Fruit fly (Drosophila melanogaster) whole organism, embryonic: ENCODE data around the gene NKCC.

Experiments used
- CG10267 ChIP-seq: fragments of 200-800 bp; sonication (Bioruptor generic); optimal IDR thresholded peaks from 2 replicates; lab custom pipeline; 2018; ENCODE audit warnings: missing biosample characterization, mild to moderate bottlenecking, missing genetic modification characterization, moderate library complexity
- CG10979 ChIP-seq: fragments of 200-800 bp; sonication (Bioruptor generic); optimal IDR thresholded peaks from 2 replicates; lab custom pipeline; 2018; ENCODE audit warnings: missing biosample characterization, mild to moderate bottlenecking, missing genetic modification characterization, moderate library complexity
- CG11093 ChIP-seq: fragments of 200-800 bp; sonication (Bioruptor generic); IDR thresholded peaks from 3 replicates; pipeline ENCODE4 v1.3.6; 2022; ENCODE audit warnings: missing biosample characterization, missing genetic modification characterization
- CG11695 ChIP-seq: fragments of 200-800 bp; sonication (Bioruptor generic); IDR thresholded peaks from 3 replicates; pipeline ENCODE4 v1.3.6; 2022; ENCODE audit warnings: missing biosample characterization, missing genetic modification characterization
- CG12071 ChIP-seq: fragments of 200-800 bp; sonication (Bioruptor generic); optimal IDR thresholded peaks from 3 replicates; lab custom pipeline; 2018; ENCODE audit warnings: missing biosample characterization, mild to moderate bottlenecking, missing genetic modification characterization
- CG12155 ChIP-seq: fragments of 200-800 bp; sonication (Bioruptor generic); optimal IDR thresholded peaks from 3 replicates; lab custom pipeline; 2016; ENCODE audit warnings: missing biosample characterization, missing genetic modification characterization
- CG12659 ChIP-seq: fragments of 200-800 bp; sonication (Bioruptor generic); optimal IDR thresholded peaks from 3 replicates; lab custom pipeline; 2017; ENCODE audit warnings: mild to moderate bottlenecking, missing biosample characterization, missing genetic modification reagents, missing genetic modification characterization
- CG13894 ChIP-seq: fragments of 200-800 bp; sonication (Bioruptor generic); optimal IDR thresholded peaks from 3 replicates; lab custom pipeline; 2018; ENCODE audit warnings: missing biosample characterization, mild to moderate bottlenecking, missing genetic modification characterization, moderate library complexity
- CG17912 ChIP-seq: fragments of 200-800 bp; sonication (Bioruptor generic); optimal IDR thresholded peaks from 2 replicates; lab custom pipeline; 2018; ENCODE audit warnings: missing biosample characterization, mild to moderate bottlenecking, missing genetic modification characterization
- CG1792 ChIP-seq: fragments of 200-800 bp; sonication (Bioruptor generic); optimal IDR thresholded peaks from 2 replicates; lab custom pipeline; 2016; ENCODE audit warnings: missing biosample characterization, missing genetic modification characterization
- CG2875 ChIP-seq: fragments of 200-800 bp; sonication (Bioruptor generic); optimal IDR thresholded peaks from 2 replicates; lab custom pipeline; 2017; ENCODE audit warnings: missing biosample characterization, mild to moderate bottlenecking, missing genetic modification characterization, missing genetic modification reagents
- CG2889 ChIP-seq: fragments of 200-800 bp; sonication (Bioruptor generic); IDR thresholded peaks from 3 replicates; pipeline ENCODE4 v1.3.6; 2022; ENCODE audit warnings: missing biosample characterization, missing genetic modification characterization
- CG30403 ChIP-seq: fragments of 200-800 bp; sonication (Bioruptor generic); optimal IDR thresholded peaks from 3 replicates; lab custom pipeline; 2016; ENCODE audit warnings: missing biosample characterization, missing genetic modification characterization
- CG3065 ChIP-seq: fragments of 200-800 bp; sonication (Bioruptor generic); optimal IDR thresholded peaks from 2 replicates; lab custom pipeline; 2016; ENCODE audit warnings: missing biosample characterization, missing genetic modification characterization
- CG31365 ChIP-seq: fragments of 200-800 bp; sonication (Bioruptor generic); optimal IDR thresholded peaks from 2 replicates; lab custom pipeline; 2018; ENCODE audit warnings: missing biosample characterization, mild to moderate bottlenecking, missing genetic modification characterization
- CG4282 ChIP-seq: fragments of 200-800 bp; sonication (Bioruptor generic); optimal IDR thresholded peaks from 2 replicates; lab custom pipeline; 2016; ENCODE audit warnings: missing biosample characterization, missing genetic modification characterization
- CG4328 ChIP-seq: fragments of 200-800 bp; sonication (Bioruptor generic); optimal IDR thresholded peaks from 3 replicates; lab custom pipeline; 2017; ENCODE audit warnings: missing biosample characterization, missing genetic modification reagents, missing genetic modification characterization
- CG6689 ChIP-seq: fragments of 200-800 bp; sonication (Bioruptor generic); IDR thresholded peaks from 2 replicates; pipeline ENCODE4 v1.3.6; 2022; ENCODE audit warnings: missing biosample characterization, missing genetic modification characterization
- CrebB ChIP-seq: fragments of 200-800 bp; sonication (Bioruptor generic); optimal IDR thresholded peaks from 3 replicates; lab custom pipeline; 2018; ENCODE audit warnings: missing biosample characterization, mild to moderate bottlenecking, missing genetic modification characterization
- Dll ChIP-seq: fragments of 200-800 bp; sonication (Bioruptor generic); IDR thresholded peaks from 4 replicates; pipeline ENCODE4 v1.3.6; 2022; ENCODE audit warnings: missing biosample characterization, missing genetic modification characterization; ENCODE audit not compliant: partially characterized antibody
- Dp ChIP-seq: fragments of 200-800 bp; sonication (Bioruptor generic); optimal IDR thresholded peaks from 2 replicates; lab custom pipeline; 2018; ENCODE audit warnings: missing biosample characterization, mild to moderate bottlenecking, missing genetic modification characterization, moderate library complexity
- ERR ChIP-seq: fragments of 200-800 bp; sonication (Bioruptor generic); optimal IDR thresholded peaks from 2 replicates; lab custom pipeline; 2016; ENCODE audit warnings: missing biosample characterization, missing genetic modification characterization
- Gsc ChIP-seq: fragments of 200-800 bp; sonication (Bioruptor generic); IDR thresholded peaks from 2 replicates; pipeline ENCODE4 v1.3.6; 2022; ENCODE audit warnings: missing biosample characterization, missing genetic modification characterization
- H15 ChIP-seq: fragments of 200-800 bp; sonication (Bioruptor generic); IDR thresholded peaks from 3 replicates; pipeline ENCODE4 v1.3.6; 2022; ENCODE audit warnings: missing biosample characterization, missing genetic modification characterization
- HLH3B ChIP-seq: fragments of 200-800 bp; sonication (Bioruptor generic); IDR thresholded peaks from 2 replicates; pipeline ENCODE4 v1.3.6; 2022; ENCODE audit warnings: missing biosample characterization, missing genetic modification characterization
- HLHmδ ChIP-seq: fragments of 200-800 bp; sonication (Bioruptor generic); optimal IDR thresholded peaks from 2 replicates; lab custom pipeline; 2018; ENCODE audit warnings: missing biosample characterization, mild to moderate bottlenecking, missing genetic modification characterization, moderate library complexity
- MBD-R2 ChIP-seq: fragments of 200-800 bp; sonication (Bioruptor generic); IDR thresholded peaks from 2 replicates; pipeline ENCODE4 v1.3.6; 2022; ENCODE audit warnings: missing biosample characterization, missing genetic modification characterization
- Oaz ChIP-seq: fragments of 200-800 bp; sonication (Bioruptor generic); IDR thresholded peaks from 2 replicates; pipeline ENCODE4 v1.3.6; 2022; ENCODE audit warnings: missing biosample characterization, missing genetic modification characterization
- Scr ChIP-seq: fragments of 200-800 bp; sonication (Bioruptor generic); IDR thresholded peaks from 2 replicates; pipeline ENCODE4 v1.3.6; 2022; ENCODE audit warnings: missing biosample characterization, missing genetic modification characterization; ENCODE audit not compliant: partially characterized antibody
- Sox102F ChIP-seq: fragments of 200-800 bp; sonication (Bioruptor generic); optimal IDR thresholded peaks from 2 replicates; lab custom pipeline; 2018; ENCODE audit warnings: missing biosample characterization, mild to moderate bottlenecking, missing genetic modification characterization, moderate library complexity
- Sry-β ChIP-seq: fragments of 200-800 bp; sonication (Bioruptor generic); optimal IDR thresholded peaks from 2 replicates; lab custom pipeline; 2018; ENCODE audit warnings: missing biosample characterization, mild to moderate bottlenecking, missing genetic modification characterization, moderate library complexity
- bowl ChIP-seq: fragments of 200-800 bp; sonication (Bioruptor generic); IDR thresholded peaks from 2 replicates; pipeline ENCODE4 v1.3.6; 2022; ENCODE audit warnings: missing biosample characterization, missing genetic modification characterization
- ci ChIP-seq: fragments of 200-800 bp; sonication (Bioruptor generic); IDR thresholded peaks from 3 replicates; pipeline ENCODE4 v1.3.6; 2022; ENCODE audit warnings: missing biosample characterization, missing genetic modification characterization
- corto ChIP-seq: fragments of 200-800 bp; sonication (Bioruptor generic); optimal IDR thresholded peaks from 2 replicates; lab custom pipeline; 2016; ENCODE audit warnings: missing biosample characterization, mild to moderate bottlenecking, missing genetic modification characterization, moderate library complexity
- crc ChIP-seq: fragments of 200-800 bp; sonication (Bioruptor generic); optimal IDR thresholded peaks from 2 replicates; lab custom pipeline; 2016; ENCODE audit warnings: missing biosample characterization, missing genetic modification characterization
- disco-r ChIP-seq: fragments of 200-800 bp; sonication (Bioruptor generic); optimal IDR thresholded peaks from 2 replicates; lab custom pipeline; 2016; ENCODE audit warnings: missing biosample characterization, missing genetic modification characterization
- ham ChIP-seq: fragments of 200-800 bp; sonication (Bioruptor generic); IDR thresholded peaks from 2 replicates; pipeline ENCODE4 v1.3.6; 2022; ENCODE audit warnings: missing biosample characterization, missing genetic modification characterization
- inv ChIP-seq: fragments of 200-800 bp; sonication (Bioruptor generic); IDR thresholded peaks from 2 replicates; pipeline ENCODE4 v1.3.6; 2022; ENCODE audit warnings: missing biosample characterization, missing genetic modification characterization; ENCODE audit not compliant: partially characterized antibody
- kah ChIP-seq: fragments of 200-800 bp; sonication (Bioruptor generic); optimal IDR thresholded peaks from 2 replicates; lab custom pipeline; 2018; ENCODE audit warnings: missing biosample characterization, mild to moderate bottlenecking, missing genetic modification characterization
- kni ChIP-seq: fragments of 200-800 bp; sonication (Bioruptor generic); optimal IDR thresholded peaks from 3 replicates; lab custom pipeline; 2017; ENCODE audit warnings: mild to moderate bottlenecking, missing biosample characterization, missing genetic modification reagents, missing genetic modification characterization
- maf-S ChIP-seq: fragments of 200-800 bp; sonication (Bioruptor generic); optimal IDR thresholded peaks from 2 replicates; lab custom pipeline; 2016; ENCODE audit warnings: missing biosample characterization, missing genetic modification characterization
- nerfin-1 ChIP-seq: fragments of 200-800 bp; sonication (Bioruptor generic); optimal IDR thresholded peaks from 3 replicates; lab custom pipeline; 2019; ENCODE audit warnings: missing biosample characterization, mild to moderate bottlenecking, missing genetic modification characterization, moderate library complexity
- nmo ChIP-seq: fragments of 200-800 bp; sonication (Bioruptor generic); optimal IDR thresholded peaks from 2 replicates; lab custom pipeline; 2018; ENCODE audit warnings: missing biosample characterization, mild to moderate bottlenecking, missing genetic modification characterization, moderate library complexity
- pb ChIP-seq: fragments of 200-800 bp; sonication (Bioruptor generic); optimal IDR thresholded peaks from 3 replicates; lab custom pipeline; 2016; ENCODE audit warnings: missing biosample characterization, missing genetic modification characterization
- pzg ChIP-seq: fragments of 200-800 bp; sonication (Bioruptor generic); optimal IDR thresholded peaks from 3 replicates; lab custom pipeline; 2018; ENCODE audit warnings: missing biosample characterization, mild to moderate bottlenecking, missing genetic modification characterization, moderate library complexity
- ranshi ChIP-seq: fragments of 200-800 bp; sonication (Bioruptor generic); IDR thresholded peaks from 2 replicates; pipeline ENCODE4 v1.3.6; 2022; ENCODE audit warnings: missing biosample characterization, missing genetic modification characterization
- sima ChIP-seq: fragments of 200-800 bp; sonication (Bioruptor generic); optimal IDR thresholded peaks from 2 replicates; lab custom pipeline; 2016; ENCODE audit warnings: missing biosample characterization, missing genetic modification characterization
- sug ChIP-seq: fragments of 200-800 bp; optimal IDR thresholded peaks from 2 replicates; lab custom pipeline; 2019; ENCODE audit warnings: missing biosample characterization, mild to moderate bottlenecking, missing genetic modification characterization, moderate library complexity
- vvl ChIP-seq: fragments of 200-800 bp; sonication (Bioruptor generic); IDR thresholded peaks from 2 replicates; pipeline ENCODE4 v1.3.6; 2022; ENCODE audit warnings: missing biosample characterization, missing genetic modification characterization
- zfh1 ChIP-seq: fragments of 200-800 bp; sonication (Bioruptor generic); IDR thresholded peaks from 3 replicates; pipeline ENCODE4 v1.3.6; 2022; ENCODE audit warnings: missing biosample characterization, missing genetic modification characterization

The NKCC gene

DNA sequence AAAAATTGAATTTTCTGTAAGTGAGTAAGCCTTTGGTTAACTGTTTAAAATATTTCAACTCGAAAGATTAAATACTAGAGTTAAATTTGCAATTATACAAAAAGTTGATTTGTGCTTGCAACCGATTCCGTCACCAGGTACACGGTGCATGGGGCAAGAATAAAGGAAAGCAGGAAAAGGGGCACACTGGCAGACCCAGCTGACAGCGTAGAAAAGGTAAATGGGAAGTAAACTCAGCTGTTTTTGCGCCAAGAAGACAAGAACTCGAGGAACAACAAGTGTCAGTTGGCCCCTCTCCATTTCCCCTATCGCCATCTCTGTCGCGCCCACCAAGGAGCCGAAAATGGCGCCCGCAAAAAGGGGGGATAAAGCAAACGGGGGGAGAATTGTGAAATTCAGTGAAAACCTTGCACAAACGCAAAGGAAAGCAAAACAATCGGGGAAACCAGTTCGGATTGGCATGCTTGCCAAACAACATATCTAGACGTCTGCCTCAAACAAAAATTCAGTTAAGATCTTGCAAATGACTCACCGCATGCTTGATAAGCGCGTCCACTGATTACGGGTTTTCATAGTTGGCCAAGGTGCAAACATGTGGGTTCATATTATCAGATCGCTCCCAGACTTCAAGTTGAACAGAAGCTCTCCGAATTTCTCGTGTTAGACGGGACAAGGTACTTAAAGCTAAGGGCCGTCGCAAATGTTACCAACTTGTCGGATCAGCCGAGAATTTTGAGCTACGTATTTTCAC lies 39.1 kb downstream of the NKCC start (continued):
- TF ChIP-seq CG2875 (GFP tag; lab: Kevin White, UChicago) (no peak), bowl (GFP tag; lab: Robert Waterston, UW) (0 out of 2 replicates have a peak, but pooled peaks have one; percentile 20), CG1792 (GFP tag; lab: Kevin White, UChicago) (no peak), Gsc (GFP tag; lab: Robert Waterston, UW) (no peak), ci (GFP tag; lab: Robert Waterston, UW) (no peak), ERR (GFP tag; lab: Kevin White, UChicago) (no peak), vvl (0 out of 2 replicates have a peak, but pooled peaks have one; percentile 10), zfh1 (GFP tag; lab: Robert Waterston, UW) (no peak), CG2889 (no peak), maf-S (GFP tag; lab: Kevin White, UChicago) (no peak), CG13894 (tag; lab: Kevin White, UChicago) (no peak), CG30403 (no peak), Dp (GFP tag; lab: Kevin White, UChicago) (peak; percentile 29), CG12071 (no peak), disco-r (GFP tag; lab: Kevin White, UChicago) (no peak), CG10267 (tag; lab: Kevin White, UChicago) (peak; percentile 30), CG4282 (GFP tag; lab: Kevin White, UChicago) (no peak), sima (GFP tag; lab: Kevin White, UChicago) (no peak), CG12155 (GFP tag; lab: Kevin White, UChicago) (no peak), sug (tag; lab: Kevin White, UChicago) (peak; percentile 53), CG6689 (0 out of 2 replicates have a peak, but pooled peaks have one; percentile 7), corto (GFP tag; lab: Kevin White, UChicago) (no peak), Dll (GFP tag; lab: Robert Waterston, UW) (peak; percentile 29; the same call in 1 of the 4 replicates), CG3065 (GFP tag; lab: Kevin White, UChicago) (no peak), CG4328 (GFP tag; lab: Kevin White, UChicago) (no peak), MBD-R2 (GFP tag; lab: Robert Waterston, UW) (peak; percentile 79), crc (no peak), CrebB (peak; percentile 1), Oaz (no peak), CG17912 (no peak), kah (GFP tag; lab: Kevin White, UChicago) (peak; percentile 100), nerfin-1 (tag; lab: Kevin White, UChicago) (no peak), Sry-β (no peak), pzg (peak; percentile 55), ham (GFP tag; lab: Robert Waterston, UW) (no peak), HLHmδ (GFP tag; lab: Kevin White, UChicago) (peak; percentile 23), kni (GFP tag; lab: Kevin White, UChicago) (no peak), HLH3B (GFP tag; lab: Robert Waterston, UW) (no peak), Scr (GFP tag; lab: Robert Waterston, UW) (0 out of 2 replicates have a peak, but pooled peaks have one; percentile 26), CG12659 (GFP tag; lab: Kevin White, UChicago) (peak; percentile 44), inv (GFP tag; lab: Robert Waterston, UW) (no peak), CG11093 (GFP tag; lab: Robert Waterston, UW) (no peak), pb (GFP tag; lab: Kevin White, UChicago) (no peak), CG10979 (tag; lab: Kevin White, UChicago) (no peak), nmo (GFP tag; lab: Kevin White, UChicago) (peak; percentile 7), CG11695 (GFP tag; lab: Robert Waterston, UW) (no peak), ranshi (GFP tag; lab: Robert Waterston, UW) (no peak), H15 (GFP tag; lab: Robert Waterston, UW) (no peak), CG31365 (tag; lab: Kevin White, UChicago) (no peak), Sox102F (GFP tag; lab: Kevin White, UChicago) (no peak)
